Fruit fly (Drosophila melanogaster): ENCODE results near the gene CG11458.

Gene CG11458

dm6 chr3L:20932556-20932955 is 27.0 kb downstream of the CG11458 start:
- TF ChIP-seq CG14711 (tag; optimal IDR thresholded peaks at IDR 0.05), result no peak
- TF ChIP-seq CG7101 (tag; optimal IDR thresholded peaks at IDR 0.05), result no peak
- TF ChIP-seq CG12768 (GFP tag; optimal IDR thresholded peaks at IDR 0.05), result no peak
- TF ChIP-seq Clk (GFP tag; optimal IDR thresholded peaks at IDR 0.05), result no peak
- no peak for TF ChIP-seq cnc (optimal IDR thresholded peaks at IDR 0.05)
- TF ChIP-seq CG33017 (tag; optimal IDR thresholded peaks at IDR 0.05), result no peak
- no peak for TF ChIP-seq CG5204 (GFP tag; optimal IDR thresholded peaks at IDR 0.05)
- TF ChIP-seq CG1620 (GFP tag; optimal IDR thresholded peaks at IDR 0.05), result no peak
- TF ChIP-seq tj (GFP tag; optimal IDR thresholded peaks at IDR 0.05), result no peak
- TF ChIP-seq CG11617 (GFP tag; optimal IDR thresholded peaks at IDR 0.05), result no peak

DNA sequence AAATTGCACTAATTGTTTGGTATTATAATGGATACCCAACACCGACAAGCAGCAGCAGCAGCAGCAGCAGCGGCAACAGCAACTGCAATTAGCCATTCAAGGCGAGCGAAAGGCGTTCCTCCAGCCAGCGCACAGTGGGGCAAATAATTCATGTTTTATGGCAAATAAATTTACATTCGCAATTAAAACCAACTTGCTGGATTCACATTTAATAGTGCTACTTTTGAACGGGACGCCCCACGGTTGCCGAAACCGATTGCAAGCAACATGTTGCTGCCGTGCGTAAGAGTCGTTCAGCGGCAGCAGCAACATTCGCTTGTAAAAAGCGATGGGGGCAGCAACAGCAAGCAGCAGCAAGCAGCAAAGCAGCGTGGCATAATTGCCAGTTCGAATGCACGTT is 28.1 kb downstream of the CG11458 start:
- TF ChIP-seq CG14711 (tag; optimal IDR thresholded peaks at IDR 0.05) (no peak), Crg-1 (GFP tag; optimal IDR thresholded peaks at IDR 0.05) (no peak), Mnt (GFP tag; optimal IDR thresholded peaks at IDR 0.05) (no peak), CG12768 (GFP tag; optimal IDR thresholded peaks at IDR 0.05) (no peak), tj (GFP tag; optimal IDR thresholded peaks at IDR 0.05) (no peak), bab1 (GFP tag; optimal IDR thresholded peaks at IDR 0.05) (no peak), cnc (optimal IDR thresholded peaks at IDR 0.05) (no peak), CG5204 (GFP tag; optimal IDR thresholded peaks at IDR 0.05) (no peak), Hr96 (GFP tag; optimal IDR thresholded peaks at IDR 0.05) (no peak), CG7101 (tag; optimal IDR thresholded peaks at IDR 0.05) (no peak), toe (GFP tag; optimal IDR thresholded peaks at IDR 0.05) (no peak), pad (GFP tag; optimal IDR thresholded peaks at IDR 0.05) (no peak), Clk (GFP tag; optimal IDR thresholded peaks at IDR 0.05) (no peak), CG11617 (GFP tag; optimal IDR thresholded peaks at IDR 0.05) (no peak), kay (GFP tag; ENCODE audit: borderline replicate concordance) (no peak)

DNA sequence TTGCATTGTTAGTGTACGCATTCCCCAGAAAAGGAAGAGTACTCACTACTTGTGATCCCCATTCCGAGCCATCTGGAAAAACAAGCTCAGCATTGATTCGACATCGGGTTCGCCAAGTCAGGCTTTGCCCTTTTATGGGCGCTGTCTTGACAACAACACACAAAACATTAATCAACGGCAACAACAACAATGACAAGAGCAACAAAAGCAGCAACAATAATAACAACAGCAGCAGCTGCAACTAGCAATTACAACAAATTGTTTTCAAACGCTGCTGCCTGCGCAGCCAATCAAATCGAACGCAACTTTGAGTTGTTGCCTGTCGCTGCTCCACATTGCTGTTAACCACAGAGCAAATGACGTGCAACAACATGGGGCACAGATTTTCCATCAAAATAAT is 36.5 kb downstream of the CG11458 start:
- no peak for TF ChIP-seq Hr96 (GFP tag; optimal IDR thresholded peaks at IDR 0.05)
- TF ChIP-seq Mnt (GFP tag; optimal IDR thresholded peaks at IDR 0.05), result no peak
- no peak for TF ChIP-seq Crg-1 (GFP tag; optimal IDR thresholded peaks at IDR 0.05)
- TF ChIP-seq CG11617 (GFP tag; optimal IDR thresholded peaks at IDR 0.05), result no peak
- no peak for TF ChIP-seq pad (GFP tag; optimal IDR thresholded peaks at IDR 0.05)
- no peak for TF ChIP-seq kay (GFP tag; ENCODE audit: borderline replicate concordance)
- TF ChIP-seq CG7045 (GFP tag; optimal IDR thresholded peaks at IDR 0.05), result no peak
- no peak for TF ChIP-seq CG12768 (GFP tag; optimal IDR thresholded peaks at IDR 0.05)
- no peak for TF ChIP-seq CG5204 (GFP tag; optimal IDR thresholded peaks at IDR 0.05)
- TF ChIP-seq ovo (GFP tag; optimal IDR thresholded peaks at IDR 0.05), result no peak
- no peak for TF ChIP-seq CG7101 (tag; optimal IDR thresholded peaks at IDR 0.05)
- TF ChIP-seq Clk (GFP tag; optimal IDR thresholded peaks at IDR 0.05), result no peak
- no peak for TF ChIP-seq CG1620 (GFP tag; optimal IDR thresholded peaks at IDR 0.05)
- no peak for TF ChIP-seq toe (GFP tag; optimal IDR thresholded peaks at IDR 0.05)
- no peak for TF ChIP-seq cnc (optimal IDR thresholded peaks at IDR 0.05)
- TF ChIP-seq cic (GFP tag; optimal IDR thresholded peaks at IDR 0.05), result no peak
- no peak for TF ChIP-seq CG14711 (tag; optimal IDR thresholded peaks at IDR 0.05)
- TF ChIP-seq CG33017 (tag; optimal IDR thresholded peaks at IDR 0.05), result no peak
- TF ChIP-seq tj (GFP tag; optimal IDR thresholded peaks at IDR 0.05), result no peak

DNA sequence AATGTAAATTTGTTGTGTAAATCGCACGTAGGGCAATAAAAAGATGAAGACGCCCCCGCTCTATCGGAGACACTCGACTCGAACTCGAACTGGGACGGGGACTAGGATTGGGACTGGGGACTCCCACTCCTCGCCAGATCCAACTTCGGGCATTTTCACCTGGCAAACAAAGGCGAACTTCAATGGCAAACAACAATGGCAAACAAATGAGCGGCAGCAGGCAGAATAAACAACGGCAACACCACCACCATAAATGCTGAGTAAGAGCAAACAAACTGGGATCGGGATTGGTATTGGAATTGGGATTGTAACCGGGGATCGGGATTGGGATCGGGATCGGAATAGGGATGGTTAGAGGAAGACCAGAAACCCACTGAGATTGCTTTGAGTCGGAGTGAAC is 38.6 kb downstream of the CG11458 start:
- TF ChIP-seq Crg-1 (GFP tag; optimal IDR thresholded peaks at IDR 0.05), result no peak
- TF ChIP-seq CG33017 (tag; optimal IDR thresholded peaks at IDR 0.05), result no peak
- no peak for TF ChIP-seq Clk (GFP tag; optimal IDR thresholded peaks at IDR 0.05)
- no peak for TF ChIP-seq cic (GFP tag; optimal IDR thresholded peaks at IDR 0.05)
- TF ChIP-seq toe (GFP tag; optimal IDR thresholded peaks at IDR 0.05), result no peak
- TF ChIP-seq ovo (GFP tag; optimal IDR thresholded peaks at IDR 0.05), result no peak
- no peak for TF ChIP-seq CG7045 (GFP tag; optimal IDR thresholded peaks at IDR 0.05)
- TF ChIP-seq CG1620 (GFP tag; optimal IDR thresholded peaks at IDR 0.05), result no peak
- TF ChIP-seq CG11617 (GFP tag; optimal IDR thresholded peaks at IDR 0.05), result no peak
- no peak for TF ChIP-seq CG14711 (tag; optimal IDR thresholded peaks at IDR 0.05)
- TF ChIP-seq CG7101 (tag; optimal IDR thresholded peaks at IDR 0.05), result no peak

DNA sequence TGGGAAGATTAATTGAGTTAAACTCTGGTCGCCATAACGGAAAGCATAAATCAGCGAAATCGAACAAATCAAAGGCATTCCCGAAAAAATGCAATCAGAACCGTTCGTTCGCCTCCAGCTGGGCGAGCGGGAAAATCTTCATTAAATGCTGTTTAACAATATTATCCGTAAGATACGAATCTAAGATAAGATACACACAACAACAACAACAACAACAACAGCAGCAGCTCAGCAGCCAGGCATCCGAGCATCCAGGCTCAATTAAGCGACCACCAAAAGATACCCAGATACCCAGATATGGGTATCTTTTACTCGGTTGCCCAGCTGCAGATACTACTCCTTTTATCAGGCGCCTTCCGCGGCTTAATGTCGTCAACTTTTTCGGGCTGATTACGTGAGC is 40.5 kb downstream of the CG11458 start:
- TF ChIP-seq kay (GFP tag; ENCODE audit: borderline replicate concordance) (no peak), ovo (GFP tag; optimal IDR thresholded peaks at IDR 0.05) (no peak)

DNA sequence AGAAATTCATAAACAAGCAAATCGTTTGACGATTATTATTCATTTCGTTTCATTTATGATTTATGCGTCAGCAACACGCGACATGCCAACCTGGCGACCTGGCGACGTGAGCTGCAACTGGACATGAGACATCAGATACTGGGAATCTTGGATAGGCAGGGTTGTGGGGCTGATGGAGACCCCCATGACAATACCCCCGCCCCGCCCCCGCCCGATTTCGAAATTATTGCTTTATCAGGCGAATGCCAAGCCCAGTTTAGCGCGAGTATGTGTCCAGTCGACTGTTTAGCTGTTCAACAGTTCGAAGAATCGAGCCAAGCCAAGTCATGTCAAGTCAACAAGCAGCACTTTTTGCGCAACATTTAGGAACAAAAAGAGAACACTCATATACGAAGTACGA is 41.3 kb downstream of the CG11458 start:
- no peak for TF ChIP-seq CG11617 (GFP tag; optimal IDR thresholded peaks at IDR 0.05)
- peak; percentile 98 for TF ChIP-seq tj (GFP tag; optimal IDR thresholded peaks at IDR 0.05)
- no peak for TF ChIP-seq kay (GFP tag; ENCODE audit: borderline replicate concordance)
- TF ChIP-seq CG14711 (tag; optimal IDR thresholded peaks at IDR 0.05), result no peak
- TF ChIP-seq ovo (GFP tag; optimal IDR thresholded peaks at IDR 0.05), result no peak
- TF ChIP-seq cnc (optimal IDR thresholded peaks at IDR 0.05), result no peak
- TF ChIP-seq bab1 (GFP tag; optimal IDR thresholded peaks at IDR 0.05), result peak; percentile 22
- TF ChIP-seq CG7045 (GFP tag; optimal IDR thresholded peaks at IDR 0.05), result no peak

DNA sequence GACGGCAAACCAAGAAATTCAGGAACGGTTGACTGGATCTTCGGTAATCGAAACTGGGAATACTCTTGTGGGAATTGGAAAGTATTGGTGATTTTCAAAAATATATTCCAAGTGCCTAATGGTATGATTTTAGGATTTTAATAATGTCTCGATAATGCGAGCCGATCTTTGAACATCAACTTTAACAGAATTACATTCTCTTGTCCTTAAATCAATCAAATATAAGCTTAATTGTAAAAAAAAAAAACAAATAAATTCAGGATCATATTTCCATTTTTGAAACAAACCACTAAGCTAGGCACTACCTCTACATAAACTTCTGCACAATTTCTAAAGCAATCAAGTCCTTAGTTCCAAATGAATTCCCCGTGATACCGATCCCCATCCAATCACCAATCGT is 42.8 kb downstream of the CG11458 start:
- TF ChIP-seq Clk (GFP tag; optimal IDR thresholded peaks at IDR 0.05) (no peak), cnc (optimal IDR thresholded peaks at IDR 0.05) (no peak), CG1620 (GFP tag; optimal IDR thresholded peaks at IDR 0.05) (no peak), CG12768 (GFP tag; optimal IDR thresholded peaks at IDR 0.05) (no peak), bab1 (GFP tag; optimal IDR thresholded peaks at IDR 0.05) (no peak), toe (GFP tag; optimal IDR thresholded peaks at IDR 0.05) (no peak), ovo (GFP tag; optimal IDR thresholded peaks at IDR 0.05) (no peak), Hr96 (GFP tag; optimal IDR thresholded peaks at IDR 0.05) (no peak), tj (GFP tag; optimal IDR thresholded peaks at IDR 0.05) (no peak), CG7045 (GFP tag; optimal IDR thresholded peaks at IDR 0.05) (no peak), Mnt (GFP tag; optimal IDR thresholded peaks at IDR 0.05) (no peak), kay (GFP tag; ENCODE audit: borderline replicate concordance) (no peak), CG14711 (tag; optimal IDR thresholded peaks at IDR 0.05) (no peak), CG11617 (GFP tag; optimal IDR thresholded peaks at IDR 0.05) (no peak), Crg-1 (GFP tag; optimal IDR thresholded peaks at IDR 0.05) (no peak), cic (GFP tag; optimal IDR thresholded peaks at IDR 0.05) (no peak)
